4 worm cellular contexts compared by ENCODE assay signal in the genomic region with DNA sequence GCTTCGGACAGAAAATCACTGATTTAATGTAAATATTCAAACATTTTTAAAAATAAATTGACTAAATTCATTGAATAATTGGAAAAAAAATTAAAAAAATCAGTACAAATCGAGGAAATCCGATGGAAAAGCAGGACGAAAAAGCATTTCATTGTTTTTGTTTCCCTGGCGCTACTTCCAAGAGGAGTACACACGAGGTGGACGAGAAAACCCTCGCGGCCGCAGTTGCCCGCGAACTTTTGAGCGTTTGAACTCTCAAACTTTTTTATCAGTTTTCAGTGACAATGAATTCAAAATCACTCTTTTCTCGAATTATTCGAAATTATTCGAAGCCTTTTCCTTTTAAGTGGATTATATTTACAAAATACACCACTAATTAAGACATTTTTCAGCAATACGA.
TF ChIP-seq lines count a peak whose summit lies in the region.

F35D11.4 (plus strand) TSS at position 393 of the 400 bp plus-strand sequence.

TF ChIP-seq in whole organism, L2 larva, 48 proteins besides CTCF, POLR2A, EP300 and RAD21 (continues in another document):
- TF ChIP-seq alr-1 (tag; optimal IDR thresholded peaks at IDR 0.05; lab: Kevin White, UChicago) (no peak), nhr-21 (tag; optimal IDR thresholded peaks at IDR 0.05; lab: Kevin White, UChicago) (peak; percentile 47), lin-39 (tag; optimal IDR thresholded peaks at IDR 0.05; lab: Kevin White, UChicago) (no peak), ztf-4 (tag; optimal IDR thresholded peaks at IDR 0.05; lab: Kevin White, UChicago) (no peak), Y55F3AM.14 (GFP tag; optimal IDR thresholded peaks at IDR 0.05; lab: Kevin White, UChicago) (no peak), egl-27 (tag; optimal IDR thresholded peaks at IDR 0.05; lab: Kevin White, UChicago) (no peak), ztf-11 (tag; optimal IDR thresholded peaks at IDR 0.05; lab: Kevin White, UChicago) (no peak), ama-1 (optimal IDR thresholded peaks at IDR 0.05; lab: Kevin White, UChicago) (no peak), unc-55 (GFP tag; optimal IDR thresholded peaks at IDR 0.05; lab: Kevin White, UChicago) (peak; percentile 80), sma-3 (GFP tag; optimal IDR thresholded peaks at IDR 0.05; lab: Kevin White, UChicago) (peak; percentile 87), ZK546.5 (tag; optimal IDR thresholded peaks at IDR 0.05; lab: Kevin White, UChicago) (no peak), F13H6.1 (tag; optimal IDR thresholded peaks at IDR 0.05; lab: Kevin White, UChicago) (peak; percentile 76), zag-1 (tag; optimal IDR thresholded peaks at IDR 0.05; lab: Kevin White, UChicago) (no peak), gmeb-1 (tag; optimal IDR thresholded peaks at IDR 0.05; lab: Kevin White, UChicago) (peak; percentile 88), nhr-25 (tag; optimal IDR thresholded peaks at IDR 0.05; lab: Kevin White, UChicago) (peak; percentile 72), nhr-10 (tag; optimal IDR thresholded peaks at IDR 0.05; lab: Kevin White, UChicago) (no peak), mab-5 (tag; optimal IDR thresholded peaks at IDR 0.05; lab: Kevin White, UChicago) (peak; percentile 6), nhr-129 (tag; optimal IDR thresholded peaks at IDR 0.05; lab: Kevin White, UChicago) (peak; percentile 49), sma-9 (GFP tag; optimal IDR thresholded peaks at IDR 0.05; lab: Kevin White, UChicago) (peak; percentile 78), sma-9 (tag; optimal IDR thresholded peaks at IDR 0.05; lab: Kevin White, UChicago) (no peak), nhr-11 (tag; optimal IDR thresholded peaks at IDR 0.05; lab: Kevin White, UChicago) (no peak), blmp-1 (tag; optimal IDR thresholded peaks at IDR 0.05; lab: Kevin White, UChicago; ENCODE audit: insufficient read depth) (no peak)

TF ChIP-seq in whole organism, L4 larva, 104 proteins besides CTCF, POLR2A, EP300 and RAD21 (continues in another document):
- no peak for TF ChIP-seq fkh-10 (GFP tag; optimal IDR thresholded peaks at IDR 0.05; lab: Kevin White, UChicago)
- TF ChIP-seq mep-1 (tag; optimal IDR thresholded peaks at IDR 0.05; lab: Kevin White, UChicago): peak; percentile 70
- no peak for TF ChIP-seq ceh-82 (tag; optimal IDR thresholded peaks at IDR 0.05; lab: Kevin White, UChicago)
- no peak for TF ChIP-seq ceh-28 (tag; optimal IDR thresholded peaks at IDR 0.05; lab: Kevin White, UChicago)
- peak; percentile 18 for TF ChIP-seq T20F7.1 (GFP tag; optimal IDR thresholded peaks at IDR 0.05; lab: Kevin White, UChicago)
- TF ChIP-seq Y105C5A.15 (GFP tag; IDR thresholded peaks at IDR 0.05; lab: Robert Waterston, UW): no peak
- TF ChIP-seq snpc-4 (tag; optimal IDR thresholded peaks at IDR 0.05; lab: Kevin White, UChicago): no peak
- no peak for TF ChIP-seq nhr-42 (GFP tag; IDR thresholded peaks at IDR 0.05; lab: Robert Waterston, UW)
- peak; percentile 65 for TF ChIP-seq madf-9 (GFP tag; conservative IDR thresholded peaks at IDR 0.05; lab: Robert Waterston, UW)
- peak in 1 of 2 experiments; percentile 89 for TF ChIP-seq hif-1 (tag; optimal IDR thresholded peaks at IDR 0.05; lab: Kevin White, UChicago)
- no peak for TF ChIP-seq dmd-8 (GFP tag; IDR thresholded peaks at IDR 0.05; lab: Robert Waterston, UW)
- peak; percentile 71 for TF ChIP-seq hlh-11 (tag; optimal IDR thresholded peaks at IDR 0.05; lab: Kevin White, UChicago)
- TF ChIP-seq lin-13 (GFP tag; optimal IDR thresholded peaks at IDR 0.05; lab: Kevin White, UChicago): peak; percentile 35
- 0 out of 2 replicates have a peak, but pooled peaks have one; percentile 20 for TF ChIP-seq lin-1 (GFP tag; IDR thresholded peaks at IDR 0.05; lab: Robert Waterston, UW)
- TF ChIP-seq zip-2 (tag; optimal IDR thresholded peaks at IDR 0.05; lab: Kevin White, UChicago): no peak
- TF ChIP-seq mes-2 (tag; optimal IDR thresholded peaks at IDR 0.05; lab: Kevin White, UChicago; ENCODE audit: poor library complexity, severe bottlenecking): peak; percentile 99
- TF ChIP-seq unc-39 (tag; optimal IDR thresholded peaks at IDR 0.05; lab: Kevin White, UChicago): no peak
- TF ChIP-seq lim-7 (GFP tag; IDR thresholded peaks at IDR 0.05; lab: Robert Waterston, UW): no peak
- peak; percentile 55 for TF ChIP-seq hlh-30 (tag; optimal IDR thresholded peaks at IDR 0.05; lab: Kevin White, UChicago; ENCODE audit: insufficient read depth)
- TF ChIP-seq Y75B8A.6 (GFP tag; IDR thresholded peaks at IDR 0.05; lab: Robert Waterston, UW): no peak
- TF ChIP-seq hmg-1.1 (GFP tag; IDR thresholded peaks at IDR 0.05; lab: Robert Waterston, UW): peak; percentile 46; the same call in 1 of the 2 replicates
- 0 out of 2 replicates have a peak, but pooled peaks have one; percentile 55 for TF ChIP-seq tag-97 (GFP tag; IDR thresholded peaks at IDR 0.05; lab: Robert Waterston, UW)

TF ChIP-seq in whole organism, late embryonic, 69 proteins besides CTCF, POLR2A, EP300 and RAD21 (continues in another document):
- TF ChIP-seq sox-2 (GFP tag; IDR thresholded peaks at IDR 0.05; lab: Robert Waterston, UW): no peak
- TF ChIP-seq ceh-45 (GFP tag; IDR thresholded peaks at IDR 0.05; lab: Robert Waterston, UW): no peak
- TF ChIP-seq ets-4 (tag; optimal IDR thresholded peaks at IDR 0.05; lab: Kevin White, UChicago): peak; percentile 88
- TF ChIP-seq ceh-48 (tag; optimal IDR thresholded peaks at IDR 0.05; lab: Kevin White, UChicago): no peak
- no peak for TF ChIP-seq pha-4 (tag; optimal IDR thresholded peaks at IDR 0.05; lab: Kevin White, UChicago)
- TF ChIP-seq fkh-10 (GFP tag; optimal IDR thresholded peaks at IDR 0.05; lab: Kevin White, UChicago): no peak
- no peak for TF ChIP-seq eyg-1 (tag; optimal IDR thresholded peaks at IDR 0.05; lab: Kevin White, UChicago)
- peak; percentile 76 for TF ChIP-seq elt-2 (tag; optimal IDR thresholded peaks at IDR 0.05; lab: Kevin White, UChicago)
- TF ChIP-seq ahr-1 (tag; optimal IDR thresholded peaks at IDR 0.05; lab: Kevin White, UChicago): peak; percentile 26
- peak; percentile 87 for TF ChIP-seq tbx-7 (tag; optimal IDR thresholded peaks at IDR 0.05; lab: Kevin White, UChicago)
- TF ChIP-seq zip-5 (tag; optimal IDR thresholded peaks at IDR 0.05; lab: Kevin White, UChicago): peak; percentile 79
- no peak for TF ChIP-seq pax-1 (tag; optimal IDR thresholded peaks at IDR 0.05; lab: Kevin White, UChicago)
- TF ChIP-seq hlh-8 (tag; optimal IDR thresholded peaks at IDR 0.05; lab: Kevin White, UChicago): peak; percentile 85
- no peak for TF ChIP-seq unc-42 (tag; optimal IDR thresholded peaks at IDR 0.05; lab: Kevin White, UChicago)
- no peak for TF ChIP-seq gmeb-2 (tag; optimal IDR thresholded peaks at IDR 0.05; lab: Kevin White, UChicago)
- TF ChIP-seq npax-4 (tag; optimal IDR thresholded peaks at IDR 0.05; lab: Kevin White, UChicago): no peak
- no peak for TF ChIP-seq C38D4.7 (GFP tag; optimal IDR thresholded peaks at IDR 0.05; lab: Kevin White, UChicago)
- peak; percentile 37 for TF ChIP-seq pqm-1 (tag; optimal IDR thresholded peaks at IDR 0.05; lab: Kevin White, UChicago)
- no peak for TF ChIP-seq hlh-30 (tag; optimal IDR thresholded peaks at IDR 0.05; lab: Kevin White, UChicago; ENCODE audit: insufficient read depth)
- peak; percentile 1 for TF ChIP-seq nfya-1 (tag; optimal IDR thresholded peaks at IDR 0.05; lab: Kevin White, UChicago)
- TF ChIP-seq ref-2 (tag; optimal IDR thresholded peaks at IDR 0.05; lab: Kevin White, UChicago): peak; percentile 83
- TF ChIP-seq pat-9 (tag; optimal IDR thresholded peaks at IDR 0.05; lab: Kevin White, UChicago): no peak
- peak; percentile 55 for TF ChIP-seq rnt-1 (tag; optimal IDR thresholded peaks at IDR 0.05; lab: Kevin White, UChicago)
- TF ChIP-seq ceh-34 (tag; optimal IDR thresholded peaks at IDR 0.05; lab: Kevin White, UChicago): peak; percentile 16
- peak; percentile 5 for TF ChIP-seq lim-6 (tag; optimal IDR thresholded peaks at IDR 0.05; lab: Kevin White, UChicago)

TF ChIP-seq in whole organism, mixed stage, embryonic, 35 proteins besides CTCF, POLR2A, EP300 and RAD21:
- TF ChIP-seq mep-1 (tag; optimal IDR thresholded peaks at IDR 0.05; lab: Kevin White, UChicago) (peak; percentile 17), lin-13 (tag; optimal IDR thresholded peaks at IDR 0.05; lab: Kevin White, UChicago) (peak; percentile 34), lsy-2 (tag; optimal IDR thresholded peaks at IDR 0.05; lab: Kevin White, UChicago) (peak; percentile 20), ztf-11 (tag; optimal IDR thresholded peaks at IDR 0.05; lab: Kevin White, UChicago) (no peak), sptf-1 (tag; optimal IDR thresholded peaks at IDR 0.05; lab: Kevin White, UChicago) (peak; percentile 43), nhr-28 (tag; optimal IDR thresholded peaks at IDR 0.05; lab: Kevin White, UChicago) (no peak)
